Worm (Caenorhabditis elegans): Measurements from ENCODE around the gene C08F11.13.
"Not testable (repeated sequence)": the region's sequence is repeated elsewhere in the genome, so short reads cannot be mapped to it uniquely, and the experiment has no call there.

Gene C08F11.13

DNA sequence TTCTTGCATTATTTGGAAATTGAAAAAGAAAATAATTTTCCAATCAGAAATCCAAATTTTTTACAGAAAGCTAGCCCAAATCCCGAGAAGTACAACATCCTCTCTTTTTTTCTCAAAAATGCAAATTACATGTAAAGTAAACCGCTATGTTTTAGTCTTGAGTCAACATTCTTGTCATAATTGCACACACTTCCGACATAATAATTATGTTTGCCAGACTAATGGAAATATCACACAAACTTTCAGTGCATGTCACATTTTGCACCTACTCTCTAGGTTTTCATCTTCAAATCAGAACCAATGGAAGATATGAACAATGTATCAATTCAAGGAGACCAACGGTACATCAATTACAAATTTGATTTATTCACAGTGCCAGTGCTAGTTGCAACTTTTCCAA is 25.0 kb downstream of the C08F11.13 start, which contains the start of gene sru-11:
TSS of gene sru-11 (plus strand) at position 301 of the 400 bp plus-strand sequence.
- TF ChIP-seq sem-2 (GFP tag; optimal IDR thresholded peaks at IDR 0.05) (no peak), unc-39 (tag; optimal IDR thresholded peaks at IDR 0.05) (no peak), lin-32 (GFP tag; optimal IDR thresholded peaks at IDR 0.05) (no peak), tbx-8 (GFP tag; optimal IDR thresholded peaks at IDR 0.05) (no peak), lin-13 (tag; optimal IDR thresholded peaks at IDR 0.05) (no peak), ceh-43 (GFP tag; optimal IDR thresholded peaks at IDR 0.05) (no peak), nhr-237 (tag; optimal IDR thresholded peaks at IDR 0.05) (no peak), unc-120 (tag; optimal IDR thresholded peaks at IDR 0.05; ENCODE audit: poor library complexity, severe bottlenecking) (no peak), elt-3 (tag; optimal IDR thresholded peaks at IDR 0.05) (no peak), blmp-1 (tag; optimal IDR thresholded peaks at IDR 0.05) (no peak), mep-1 (tag; optimal IDR thresholded peaks at IDR 0.05) (no peak), pha-4 (tag; optimal IDR thresholded peaks at IDR 0.05) (no peak), ceh-83 (GFP tag; optimal IDR thresholded peaks at IDR 0.05) (no peak), lsy-2 (tag; optimal IDR thresholded peaks at IDR 0.05) (no peak), sptf-1 (tag; optimal IDR thresholded peaks at IDR 0.05) (no peak)

DNA sequence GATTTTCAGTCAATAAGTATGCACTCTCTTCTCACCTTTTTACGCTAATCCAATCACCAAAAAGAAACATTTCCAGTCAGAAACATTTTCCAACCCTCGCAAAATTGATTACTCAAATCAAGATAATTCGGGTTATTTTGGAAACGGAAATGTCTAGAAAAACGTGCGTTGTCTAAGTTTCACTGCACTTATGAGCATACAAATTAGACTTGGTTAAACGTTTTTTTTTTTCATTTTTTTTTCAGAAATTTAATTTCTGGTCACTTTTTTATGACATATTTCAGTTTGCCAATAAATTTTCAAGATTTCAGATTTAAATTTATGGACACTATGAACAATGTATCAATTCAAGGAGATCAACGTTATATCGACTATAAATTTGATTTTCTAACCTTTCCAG is 26.8 kb downstream of the C08F11.13 start, which contains the start of gene sru-12:
TSS of gene sru-12 (plus strand) at position 301 of the 400 bp plus-strand sequence.
- TF ChIP-seq ceh-83 (GFP tag; optimal IDR thresholded peaks at IDR 0.05), result no peak
- no peak for TF ChIP-seq ces-1 (GFP tag; optimal IDR thresholded peaks at IDR 0.05)
- no peak for TF ChIP-seq nhr-28 (tag; optimal IDR thresholded peaks at IDR 0.05)
- no peak for TF ChIP-seq ceh-39 (tag; optimal IDR thresholded peaks at IDR 0.05)
- no peak for TF ChIP-seq nhr-12 (tag; optimal IDR thresholded peaks at IDR 0.05)
- no peak for TF ChIP-seq mab-5 (tag; optimal IDR thresholded peaks at IDR 0.05)
- TF ChIP-seq ham-2 (GFP tag; optimal IDR thresholded peaks at IDR 0.05), result no peak
- TF ChIP-seq nhr-76 (tag; optimal IDR thresholded peaks at IDR 0.05), result no peak
- no peak for TF ChIP-seq lin-13 (tag; optimal IDR thresholded peaks at IDR 0.05)
- TF ChIP-seq elt-1 (tag; optimal IDR thresholded peaks at IDR 0.05; ENCODE audit: borderline replicate concordance, insufficient read depth), result no peak
- TF ChIP-seq M03D4.4 (tag; optimal IDR thresholded peaks at IDR 0.05), result no peak
- no peak for TF ChIP-seq tbx-8 (GFP tag; optimal IDR thresholded peaks at IDR 0.05)
- TF ChIP-seq flh-1 (GFP tag; optimal IDR thresholded peaks at IDR 0.05), result no peak
- no peak for TF ChIP-seq bed-3 (GFP tag; optimal IDR thresholded peaks at IDR 0.05)
- no peak for TF ChIP-seq sem-2 (GFP tag; optimal IDR thresholded peaks at IDR 0.05)
- TF ChIP-seq nhr-2 (tag; optimal IDR thresholded peaks at IDR 0.05), result no peak
- no peak for TF ChIP-seq unc-120 (tag; optimal IDR thresholded peaks at IDR 0.05; ENCODE audit: poor library complexity, severe bottlenecking)
- TF ChIP-seq unc-39 (tag; optimal IDR thresholded peaks at IDR 0.05), result no peak
- no peak for TF ChIP-seq ztf-11 (tag; optimal IDR thresholded peaks at IDR 0.05)
- TF ChIP-seq ceh-43 (GFP tag; optimal IDR thresholded peaks at IDR 0.05), result no peak

DNA sequence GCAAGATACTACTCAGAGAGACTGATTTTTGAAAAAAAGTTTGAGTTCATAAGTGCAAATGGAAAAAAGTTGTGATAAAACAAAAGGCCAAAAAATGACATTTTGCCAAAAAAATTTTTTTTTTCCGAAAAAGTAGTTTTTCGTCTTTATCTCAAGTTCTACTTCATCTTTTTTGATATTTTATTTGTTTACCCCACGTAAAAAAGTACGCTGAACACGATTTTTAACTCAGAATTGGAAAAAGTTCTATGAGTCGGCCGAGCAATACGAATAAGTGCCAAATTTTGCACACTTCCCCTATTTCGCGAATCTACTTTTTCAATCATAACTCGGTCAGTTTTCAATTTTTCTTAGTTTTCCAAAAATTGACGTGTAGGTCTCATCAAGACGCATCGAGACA is 30.7 kb downstream of the C08F11.13 start, which contains the start of gene sru-16:
TSS of gene sru-16 (plus strand) at position 301 of the 400 bp plus-strand sequence.
- not testable (repeated sequence) for TF ChIP-seq zip-8, hlh-1, lin-13 (tag; optimal IDR thresholded peaks at IDR 0.05)

DNA sequence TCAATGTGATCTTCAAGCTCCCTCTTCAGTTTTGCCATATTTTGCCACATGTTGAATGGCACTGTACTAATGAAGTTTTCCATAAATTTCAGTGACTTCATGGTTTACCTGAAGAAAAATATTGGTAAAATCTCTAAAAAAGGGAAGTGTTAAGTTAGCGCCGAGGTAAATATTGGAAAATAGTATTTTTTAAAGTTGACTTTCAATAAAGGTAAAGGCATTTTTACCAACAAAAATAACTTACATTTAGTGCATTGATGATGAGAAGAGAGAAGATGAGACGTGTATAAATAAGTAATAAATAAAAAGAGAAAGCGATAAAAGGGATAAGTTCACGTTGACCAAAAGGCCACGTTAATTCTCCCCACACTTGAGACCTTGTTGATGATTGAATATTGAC is 31.5 kb downstream of the C08F11.13 start, which contains the start of gene Y45F10B.8:
TSS of gene Y45F10B.8 (minus strand) at position 101 of the 400 bp plus-strand sequence.
- TF ChIP-seq ceh-39 (tag; optimal IDR thresholded peaks at IDR 0.05); mls-2 (tag; optimal IDR thresholded peaks at IDR 0.05); lin-32 (GFP tag; optimal IDR thresholded peaks at IDR 0.05): not testable (repeated sequence)

- TF ChIP-seq M03D4.4 (tag; optimal IDR thresholded peaks at IDR 0.05) (no peak), unc-120 (tag; optimal IDR thresholded peaks at IDR 0.05; ENCODE audit: poor library complexity, severe bottlenecking) (no peak), mab-5 (tag; optimal IDR thresholded peaks at IDR 0.05) (no peak), snpc-4 (tag; optimal IDR thresholded peaks at IDR 0.05) (no peak), ceh-39 (tag; optimal IDR thresholded peaks at IDR 0.05) (no peak), zip-8 (tag; optimal IDR thresholded peaks at IDR 0.05) (no peak), elt-3 (tag; optimal IDR thresholded peaks at IDR 0.05) (no peak), ham-2 (GFP tag; optimal IDR thresholded peaks at IDR 0.05) (no peak), mls-2 (tag; optimal IDR thresholded peaks at IDR 0.05) (no peak), lin-13 (tag; optimal IDR thresholded peaks at IDR 0.05) (no peak)
Measured at ce11 chrIV:13575673-13576072, 34.0 kb downstream of the C08F11.13 start.
